Worm (Caenorhabditis elegans): ENCODE results near the gene lec-7.

Gene lec-7

ce11 chrX:9851745-9852330 is at the start of gene lec-7:
Gene lec-7 (plus strand): TSS chrX:9852041.
- peak; percentile 57 for TF ChIP-seq zip-8 (tag; optimal IDR thresholded peaks at IDR 0.05)
- TF ChIP-seq nhr-28 (tag; optimal IDR thresholded peaks at IDR 0.05): no peak
- TF ChIP-seq flh-1 (GFP tag; optimal IDR thresholded peaks at IDR 0.05): no peak
- no peak for TF ChIP-seq snpc-4 (tag; optimal IDR thresholded peaks at IDR 0.05)
- no peak for TF ChIP-seq nhr-12 (tag; optimal IDR thresholded peaks at IDR 0.05)
- TF ChIP-seq bed-3 (GFP tag; optimal IDR thresholded peaks at IDR 0.05): no peak
- TF ChIP-seq pha-4 (tag; optimal IDR thresholded peaks at IDR 0.05): no peak
- no peak for TF ChIP-seq nhr-237 (tag; optimal IDR thresholded peaks at IDR 0.05)
- TF ChIP-seq unc-120 (tag; optimal IDR thresholded peaks at IDR 0.05; ENCODE audit: poor library complexity, severe bottlenecking): no peak

- TF ChIP-seq mab-5 (tag; optimal IDR thresholded peaks at IDR 0.05) (no peak), ces-1 (GFP tag; optimal IDR thresholded peaks at IDR 0.05) (peak; percentile 97)
Observed at ce11 chrX:9803603-9804002, 48.2 kb upstream of the lec-7 start.

ce11 chrX:9804735-9805134 is 47.1 kb upstream of the lec-7 start:
- TF ChIP-seq nhr-237 (tag; optimal IDR thresholded peaks at IDR 0.05) (no peak), ces-1 (GFP tag; optimal IDR thresholded peaks at IDR 0.05) (no peak), mls-2 (tag; optimal IDR thresholded peaks at IDR 0.05) (no peak), zip-8 (tag; optimal IDR thresholded peaks at IDR 0.05) (no peak), pha-4 (tag; optimal IDR thresholded peaks at IDR 0.05) (no peak), mep-1 (tag; optimal IDR thresholded peaks at IDR 0.05) (no peak)

- TF ChIP-seq ces-1 (GFP tag; optimal IDR thresholded peaks at IDR 0.05): peak; percentile 96
- no peak for TF ChIP-seq ham-2 (GFP tag; optimal IDR thresholded peaks at IDR 0.05)
- TF ChIP-seq nhr-2 (tag; optimal IDR thresholded peaks at IDR 0.05): no peak
Observed at ce11 chrX:9805426-9805825, 46.4 kb upstream of the lec-7 start.

- TF ChIP-seq ces-1 (GFP tag; optimal IDR thresholded peaks at IDR 0.05) (peak; percentile 4), ceh-83 (GFP tag; optimal IDR thresholded peaks at IDR 0.05) (no peak), ztf-11 (tag; optimal IDR thresholded peaks at IDR 0.05) (no peak)
Observed at ce11 chrX:9807377-9808048, 44.3 kb upstream of the lec-7 start, which contains the start of gene lgc-47. Gene lgc-47 (minus strand): TSS chrX:9807662.

- TF ChIP-seq bed-3 (GFP tag; optimal IDR thresholded peaks at IDR 0.05) (no peak), sptf-1 (tag; optimal IDR thresholded peaks at IDR 0.05) (no peak), M03D4.4 (tag; optimal IDR thresholded peaks at IDR 0.05) (no peak), unc-120 (tag; optimal IDR thresholded peaks at IDR 0.05; ENCODE audit: poor library complexity, severe bottlenecking) (no peak), ceh-83 (GFP tag; optimal IDR thresholded peaks at IDR 0.05) (no peak), lin-13 (tag; optimal IDR thresholded peaks at IDR 0.05) (no peak), mep-1 (tag; optimal IDR thresholded peaks at IDR 0.05) (no peak), nhr-76 (tag; optimal IDR thresholded peaks at IDR 0.05) (no peak), sem-2 (GFP tag; optimal IDR thresholded peaks at IDR 0.05) (no peak), snpc-4 (tag; optimal IDR thresholded peaks at IDR 0.05) (no peak), nhr-12 (tag; optimal IDR thresholded peaks at IDR 0.05) (no peak), zip-8 (tag; optimal IDR thresholded peaks at IDR 0.05) (no peak), ces-1 (GFP tag; optimal IDR thresholded peaks at IDR 0.05) (no peak), ham-2 (GFP tag; optimal IDR thresholded peaks at IDR 0.05) (no peak), cnd-1 (tag; optimal IDR thresholded peaks at IDR 0.05) (no peak), lin-32 (GFP tag; optimal IDR thresholded peaks at IDR 0.05) (no peak), mls-2 (tag; optimal IDR thresholded peaks at IDR 0.05) (no peak), unc-62 (GFP tag; optimal IDR thresholded peaks at IDR 0.05) (no peak)
Observed at ce11 chrX:9814132-9814811, 37.6 kb upstream of the lec-7 start.

ce11 chrX:9822173-9822572 is 29.7 kb upstream of the lec-7 start, which contains the start of gene dpy-22:
Gene dpy-22 (minus strand): TSS chrX:9822273.
- TF ChIP-seq nhr-12 (tag; optimal IDR thresholded peaks at IDR 0.05): no peak
- TF ChIP-seq ceh-43 (GFP tag; optimal IDR thresholded peaks at IDR 0.05): no peak
- no peak for TF ChIP-seq blmp-1 (tag; optimal IDR thresholded peaks at IDR 0.05)
- no peak for TF ChIP-seq zip-8 (tag; optimal IDR thresholded peaks at IDR 0.05)
- no peak for TF ChIP-seq M03D4.4 (tag; optimal IDR thresholded peaks at IDR 0.05)
- TF ChIP-seq sptf-1 (tag; optimal IDR thresholded peaks at IDR 0.05): no peak
- TF ChIP-seq lsy-2 (tag; optimal IDR thresholded peaks at IDR 0.05): no peak
- no peak for TF ChIP-seq unc-120 (tag; optimal IDR thresholded peaks at IDR 0.05; ENCODE audit: poor library complexity, severe bottlenecking)
- no peak for TF ChIP-seq mep-1 (tag; optimal IDR thresholded peaks at IDR 0.05)
- no peak for TF ChIP-seq unc-62 (GFP tag; optimal IDR thresholded peaks at IDR 0.05)
- no peak for TF ChIP-seq ceh-83 (GFP tag; optimal IDR thresholded peaks at IDR 0.05)
- no peak for TF ChIP-seq nhr-237 (tag; optimal IDR thresholded peaks at IDR 0.05)
- TF ChIP-seq mls-2 (tag; optimal IDR thresholded peaks at IDR 0.05): no peak
- no peak for TF ChIP-seq ham-2 (GFP tag; optimal IDR thresholded peaks at IDR 0.05)
- no peak for TF ChIP-seq ceh-39 (tag; optimal IDR thresholded peaks at IDR 0.05)
- TF ChIP-seq unc-39 (tag; optimal IDR thresholded peaks at IDR 0.05): no peak
- no peak for TF ChIP-seq elt-1 (tag; optimal IDR thresholded peaks at IDR 0.05; ENCODE audit: borderline replicate concordance, insufficient read depth)
- no peak for TF ChIP-seq nhr-76 (tag; optimal IDR thresholded peaks at IDR 0.05)

Data from whole organism, mixed stage, embryonic.